Worm (Caenorhabditis elegans) whole organism, L4 larva: ENCODE results near the gene T15H9.5.

Experiments
- D1046.2 ChIP-seq: fragments of 200-800 bp; sonication (Bioruptor generic); IDR thresholded peaks from 2 replicates; pipeline ENCODE4 v1.3.6; 2022; ENCODE audit warnings: missing genetic modification characterization, missing compliant biosample characterization
- F37D6.2 ChIP-seq: sonication (generic microtip); optimal IDR thresholded peaks from 2 replicates; lab custom pipeline; 2016; ENCODE audit warnings: mild to moderate bottlenecking, missing genetic modification characterization, missing compliant biosample characterization
- R02D3.7 ChIP-seq: fragments of 150-350 bp; sonication (generic microtip); optimal IDR thresholded peaks from 3 replicates; lab custom pipeline; 2014; ENCODE audit warnings: missing biosample characterization, missing genetic modification characterization
- T20F7.1 ChIP-seq: fragments of 200-800 bp; sonication (Bioruptor generic); optimal IDR thresholded peaks from 2 replicates; lab custom pipeline; 2018; ENCODE audit warnings: mild to moderate bottlenecking, missing genetic modification characterization, missing compliant biosample characterization
- T26A8.4 ChIP-seq: fragments of 200-800 bp; sonication (Bioruptor generic); IDR thresholded peaks from 2 replicates; pipeline ENCODE4 v1.3.6; 2022; ENCODE audit warnings: missing genetic modification characterization, missing compliant biosample characterization
- Y105C5A.15 ChIP-seq: fragments of 200-800 bp; sonication (Bioruptor generic); IDR thresholded peaks from 2 replicates; pipeline ENCODE4 v1.3.6; 2022; ENCODE audit warnings: missing genetic modification characterization, missing compliant biosample characterization
- Y48G9A.11 ChIP-seq: fragments of 200-800 bp; sonication (Bioruptor generic); IDR thresholded peaks from 2 replicates; pipeline ENCODE4 v1.3.6; 2022; ENCODE audit warnings: missing genetic modification reagents, missing genetic modification characterization, missing compliant biosample characterization
- ZK546.5 ChIP-seq, 2 experiments: sonication (generic microtip); optimal IDR thresholded peaks; 2 replicates each; lab custom pipeline; 2017; ENCODE audit warnings: missing biosample characterization in 2 of 2, missing genetic modification characterization in 2 of 2
- aha-1 ChIP-seq: fragments of 150-350 bp; peaks from one replicate; lab custom pipeline; 2014; ENCODE audit warnings: missing biosample characterization, missing genetic modification characterization
- aly-2 ChIP-seq: sonication (generic microtip); optimal IDR thresholded peaks from 2 replicates; lab custom pipeline; 2018; ENCODE audit warnings: missing biosample characterization, missing genetic modification characterization
- attf-4 ChIP-seq: sonication (generic microtip); optimal IDR thresholded peaks from 3 replicates; lab custom pipeline; 2017; ENCODE audit warnings: missing biosample characterization, missing genetic modification characterization
- ceh-28 ChIP-seq: fragments of 150-350 bp; optimal IDR thresholded peaks from 2 replicates; lab custom pipeline; 2014; ENCODE audit warnings: missing biosample characterization, missing genetic modification reagents, missing genetic modification characterization
- ces-1 ChIP-seq: fragments of 150-350 bp; sonication (generic microtip); optimal IDR thresholded peaks from 4 replicates; lab custom pipeline; 2014; ENCODE audit warnings: missing biosample characterization, missing genetic modification reagents, missing genetic modification characterization
- ctbp-1 ChIP-seq: fragments of 200-800 bp; sonication (Bioruptor generic); IDR thresholded peaks from 2 replicates; pipeline ENCODE4 v1.3.6; 2022; ENCODE audit warnings: missing genetic modification reagents, missing genetic modification characterization, missing compliant biosample characterization
- daf-16 ChIP-seq, 3 experiments: sonication (generic microtip); optimal IDR thresholded peaks; 2 replicates each; lab custom pipeline; 2016 to 2017; ENCODE audit warnings: missing genetic modification characterization in 3 of 3, missing genetic modification reagents in 3 of 3, mild to moderate bottlenecking in 2 of 3, missing compliant biosample characterization in 2 of 3, missing biosample characterization in 1 of 3, moderate library complexity in 1 of 3
- dmd-6 ChIP-seq: fragments of 200-800 bp; sonication (Bioruptor generic); IDR thresholded peaks from 2 replicates; pipeline ENCODE4 v1.3.6; 2022; ENCODE audit warnings: missing genetic modification reagents, missing genetic modification characterization, missing compliant biosample characterization
- dmd-8 ChIP-seq: fragments of 200-800 bp; sonication (Bioruptor generic); IDR thresholded peaks from 2 replicates; pipeline ENCODE4 v1.3.6; 2022; ENCODE audit warnings: missing genetic modification characterization, missing compliant biosample characterization
- dpl-1 ChIP-seq: fragments of 150-350 bp; optimal IDR thresholded peaks from 2 replicates; lab custom pipeline; 2014; ENCODE audit warnings: missing biosample characterization, missing genetic modification reagents, missing genetic modification characterization
- duxl-1 ChIP-seq: sonication (generic microtip); optimal IDR thresholded peaks from 2 replicates; lab custom pipeline; 2016; ENCODE audit warnings: mild to moderate bottlenecking, missing genetic modification characterization, moderate library complexity, missing compliant biosample characterization; ENCODE audit not compliant: poor library complexity
- dve-1 ChIP-seq: sonication (generic microtip); optimal IDR thresholded peaks from 2 replicates; lab custom pipeline; 2017; ENCODE audit warnings: antibody characterized with exemption, mild to moderate bottlenecking, missing genetic modification characterization, missing compliant biosample characterization; ENCODE audit not compliant: insufficient read depth
- egl-27 ChIP-seq: sonication (generic microtip); optimal IDR thresholded peaks from 3 replicates; lab custom pipeline; 2017; ENCODE audit warnings: missing biosample characterization, missing genetic modification reagents, missing genetic modification characterization
- egl-43 ChIP-seq: fragments of 200-800 bp; sonication (Bioruptor generic); IDR thresholded peaks from 2 replicates; pipeline ENCODE4 v1.3.6; 2022; ENCODE audit warnings: missing genetic modification reagents, missing genetic modification characterization, missing compliant biosample characterization
- gei-8 ChIP-seq: fragments of 200-800 bp; sonication (Bioruptor generic); optimal IDR thresholded peaks from 2 replicates; lab custom pipeline; 2018; ENCODE audit warnings: mild to moderate bottlenecking, missing genetic modification characterization, missing compliant biosample characterization
- hlh-11 ChIP-seq: fragments of 200-800 bp; sonication (Bioruptor generic); optimal IDR thresholded peaks from 2 replicates; lab custom pipeline; 2018; ENCODE audit warnings: mild to moderate bottlenecking, missing genetic modification characterization, missing compliant biosample characterization
- hlh-30 ChIP-seq: sonication (generic microtip); optimal IDR thresholded peaks from 2 replicates; lab custom pipeline; 2017; ENCODE audit warnings: antibody characterized with exemption, mild to moderate bottlenecking, missing genetic modification characterization, missing compliant biosample characterization; ENCODE audit not compliant: insufficient read depth
- lim-7 ChIP-seq: fragments of 200-800 bp; sonication (Bioruptor generic); IDR thresholded peaks from 2 replicates; pipeline ENCODE4 v1.3.6; 2022; ENCODE audit warnings: missing genetic modification characterization, missing compliant biosample characterization
- lir-3 ChIP-seq: sonication (generic microtip); optimal IDR thresholded peaks from 2 replicates; lab custom pipeline; 2016; ENCODE audit warnings: mild to moderate bottlenecking, missing genetic modification characterization, missing compliant biosample characterization
- lsy-2 ChIP-seq, 2 experiments: fragments of 150-350 bp in 1 of 2; sonication (generic microtip) in 1 of 2; optimal IDR thresholded peaks; 2 replicates each; lab custom pipeline; 2014 to 2017; ENCODE audit warnings: missing biosample characterization in 2 of 2, missing genetic modification characterization in 2 of 2
- madf-9 ChIP-seq: fragments of 200-800 bp; sonication (Bioruptor generic); conservative IDR thresholded peaks from 2 replicates; pipeline ENCODE4 v1.3.6; 2022; ENCODE audit warnings: missing genetic modification reagents, missing genetic modification characterization, missing compliant biosample characterization
- mdl-1 ChIP-seq, 2 experiments: fragments of 150-350 bp in 1 of 2; sonication (generic microtip) in 1 of 2; optimal IDR thresholded peaks; 2 replicates each; lab custom pipeline; 2014 to 2017; ENCODE audit warnings: missing biosample characterization in 2 of 2, missing genetic modification characterization in 2 of 2
- mxl-3 ChIP-seq: fragments of 200-800 bp; sonication (Bioruptor generic); optimal IDR thresholded peaks from 2 replicates; lab custom pipeline; 2018; ENCODE audit warnings: mild to moderate bottlenecking, missing genetic modification characterization, missing compliant biosample characterization
- nhr-102 ChIP-seq: sonication (generic microtip); optimal IDR thresholded peaks from 2 replicates; lab custom pipeline; 2016; ENCODE audit warnings: mild to moderate bottlenecking, missing genetic modification characterization, moderate library complexity, missing compliant biosample characterization
- nhr-11 ChIP-seq: fragments of 150-350 bp; optimal IDR thresholded peaks from 2 replicates; lab custom pipeline; 2014; ENCODE audit warnings: missing biosample characterization, missing genetic modification characterization
- nhr-25 ChIP-seq: sonication (generic microtip); optimal IDR thresholded peaks from 2 replicates; lab custom pipeline; 2017; ENCODE audit warnings: missing genetic modification characterization, mild to moderate bottlenecking, missing compliant biosample characterization, antibody characterized with exemption, moderate library complexity, borderline replicate concordance; ENCODE audit not compliant: insufficient read depth
- nhr-28 ChIP-seq: fragments of 150-350 bp; optimal IDR thresholded peaks from 2 replicates; lab custom pipeline; 2014; ENCODE audit warnings: missing biosample characterization, missing genetic modification characterization
- nhr-42 ChIP-seq: fragments of 200-800 bp; sonication (Bioruptor generic); IDR thresholded peaks from 2 replicates; pipeline ENCODE4 v1.3.6; 2022; ENCODE audit warnings: missing genetic modification characterization, missing compliant biosample characterization
- nhr-48 ChIP-seq: sonication (generic microtip); optimal IDR thresholded peaks from 2 replicates; lab custom pipeline; 2016; ENCODE audit warnings: mild to moderate bottlenecking, missing genetic modification characterization, missing compliant biosample characterization
- pha-4 ChIP-seq, 2 experiments: fragments of 150-350 bp in 1 of 2; fragments of 200-800 bp in 1 of 2; sonication (Bioruptor generic) in 1 of 2; IDR thresholded peaks in 1 of 2; optimal IDR thresholded peaks in 1 of 2; 2 replicates each; pipeline versions ENCODE4 v1.3.6 to Lab custom; 2014 to 2022; ENCODE audit warnings: missing genetic modification characterization in 2 of 2, missing genetic modification reagents in 2 of 2, missing biosample characterization in 1 of 2, missing compliant biosample characterization in 1 of 2
- php-3 ChIP-seq: fragments of 200-800 bp; sonication (Bioruptor generic); IDR thresholded peaks from 2 replicates; pipeline ENCODE4 v1.3.6; 2022; ENCODE audit warnings: missing genetic modification reagents, missing genetic modification characterization, missing compliant biosample characterization
- saeg-2 ChIP-seq: fragments of 200-800 bp; sonication (Bioruptor generic); IDR thresholded peaks from 2 replicates; pipeline ENCODE4 v1.3.6; 2022; ENCODE audit warnings: missing genetic modification reagents, missing genetic modification characterization, missing compliant biosample characterization
- set-16 ChIP-seq: fragments of 200-800 bp; sonication (Bioruptor generic); IDR thresholded peaks from 2 replicates; pipeline ENCODE4 v1.3.6; 2022; ENCODE audit warnings: missing genetic modification reagents, missing genetic modification characterization, missing compliant biosample characterization
- spr-3 ChIP-seq: fragments of 200-800 bp; sonication (Bioruptor generic); optimal IDR thresholded peaks from 2 replicates; lab custom pipeline; 2018; ENCODE audit warnings: mild to moderate bottlenecking, missing genetic modification characterization, missing compliant biosample characterization
- unc-62 ChIP-seq, 3 experiments: fragments of 150-350 bp in 1 of 3; sonication (generic microtip); optimal IDR thresholded peaks in 2 of 3; peaks in 1 of 3; 1 replicate in 1 of 3; 2 replicates in 2 of 3; lab custom pipeline; 2014 to 2017; ENCODE audit warnings: missing biosample characterization in 3 of 3, missing genetic modification characterization in 3 of 3, missing genetic modification reagents in 3 of 3, missing genotype in 1 of 3
- zfp-2 ChIP-seq: sonication (generic microtip); optimal IDR thresholded peaks from 2 replicates; lab custom pipeline; 2016; ENCODE audit warnings: mild to moderate bottlenecking, missing genetic modification characterization, missing compliant biosample characterization
- zip-11 ChIP-seq: fragments of 200-800 bp; sonication (Bioruptor generic); IDR thresholded peaks from 2 replicates; pipeline ENCODE4 v1.3.6; 2022; ENCODE audit warnings: missing genetic modification characterization, missing compliant biosample characterization
- zip-2 ChIP-seq: fragments of 150-350 bp; optimal IDR thresholded peaks from 2 replicates; lab custom pipeline; 2014; ENCODE audit warnings: missing biosample characterization, missing genetic modification characterization
- ztf-11 ChIP-seq: fragments of 150-350 bp; optimal IDR thresholded peaks from 2 replicates; lab custom pipeline; 2014; ENCODE audit warnings: missing biosample characterization, missing genetic modification characterization

Gene T15H9.5

DNA sequence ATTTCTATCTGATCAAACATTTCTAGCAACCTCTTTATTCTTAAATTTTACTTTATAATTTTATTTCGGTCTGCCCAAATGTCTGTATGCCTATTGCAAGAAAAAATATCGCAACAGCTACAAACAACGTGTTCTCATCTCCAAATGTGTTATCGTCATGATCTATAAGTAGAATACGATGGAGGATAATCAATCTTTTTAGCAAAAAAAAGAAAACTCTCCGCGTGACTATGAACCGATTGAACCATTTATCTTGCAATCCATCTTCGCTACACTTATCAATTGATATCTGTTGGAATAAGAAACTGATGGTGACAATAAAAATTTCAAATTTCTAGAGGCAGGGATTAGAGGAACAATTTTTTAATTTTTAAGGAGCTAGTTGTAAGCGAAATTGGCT is 5.3 kb downstream of the T15H9.5 start:
- no peak for TF ChIP-seq php-3 (GFP tag; lab: Robert Waterston, UW)
- peak in 1 of 2 experiments; percentile 59 for TF ChIP-seq mdl-1 (tag; optimal IDR thresholded peaks at IDR 0.05; lab: Kevin White, UChicago)
- no peak for TF ChIP-seq F37D6.2 (tag; lab: Kevin White, UChicago)
- no peak for TF ChIP-seq D1046.2 (GFP tag; lab: Robert Waterston, UW)
- no peak for TF ChIP-seq duxl-1
- no peak for TF ChIP-seq R02D3.7 (tag; lab: Kevin White, UChicago)
- TF ChIP-seq pha-4 (GFP tag; IDR thresholded peaks at IDR 0.05; lab: Robert Waterston, UW) = no peak
- no peak for TF ChIP-seq pha-4 (tag; optimal IDR thresholded peaks at IDR 0.05; lab: Kevin White, UChicago)
- no peak for TF ChIP-seq egl-27 (tag; lab: Kevin White, UChicago)
- no peak for TF ChIP-seq gei-8 (GFP tag; lab: Kevin White, UChicago)
- TF ChIP-seq aly-2 (tag; lab: Kevin White, UChicago) = no peak
- TF ChIP-seq dpl-1 (GFP tag; lab: Kevin White, UChicago) = no peak
- TF ChIP-seq set-16 (GFP tag; lab: Robert Waterston, UW) = no peak
- TF ChIP-seq zfp-2 = no peak
- no peak for TF ChIP-seq nhr-48 (tag; lab: Kevin White, UChicago)
- TF ChIP-seq saeg-2 (GFP tag; lab: Robert Waterston, UW) = no peak
- TF ChIP-seq T26A8.4 (GFP tag; lab: Robert Waterston, UW) = no peak
- TF ChIP-seq zip-2 (tag; lab: Kevin White, UChicago) = no peak
- peak; percentile 42 for TF ChIP-seq nhr-11 (tag; lab: Kevin White, UChicago)
- TF ChIP-seq ZK546.5 (tag; optimal IDR thresholded peaks at IDR 0.05; lab: Kevin White, UChicago) = no peak
- TF ChIP-seq nhr-28 (tag; lab: Kevin White, UChicago) = peak; percentile 61
- no peak for TF ChIP-seq Y48G9A.11 (GFP tag; lab: Robert Waterston, UW)
- TF ChIP-seq hlh-30 = peak; percentile 45
- TF ChIP-seq ces-1 (GFP tag; lab: Kevin White, UChicago) = no peak
- TF ChIP-seq ceh-28 (tag; lab: Kevin White, UChicago) = no peak
- no peak for TF ChIP-seq lim-7
- no peak for TF ChIP-seq nhr-102 (tag; lab: Kevin White, UChicago)
- no peak for TF ChIP-seq ztf-11
- peak in 1 of 2 experiments; percentile 8 for TF ChIP-seq unc-62 (GFP tag; optimal IDR thresholded peaks at IDR 0.05 in 1 of 2; lab: Kevin White, UChicago)
- no peak for TF ChIP-seq unc-62 (tag; optimal IDR thresholded peaks at IDR 0.05; lab: Kevin White, UChicago)
- no peak for TF ChIP-seq madf-9 (GFP tag; lab: Robert Waterston, UW)
- no peak for TF ChIP-seq spr-3 (GFP tag; lab: Kevin White, UChicago)
- TF ChIP-seq Y105C5A.15 (GFP tag; lab: Robert Waterston, UW) = no peak
- TF ChIP-seq ctbp-1 (GFP tag; lab: Robert Waterston, UW) = 0 out of 2 replicates have a peak, but pooled peaks have one; percentile 30
- TF ChIP-seq attf-4 (tag; lab: Kevin White, UChicago) = no peak
- no peak for TF ChIP-seq dmd-6 (GFP tag; lab: Robert Waterston, UW)
- peak; percentile 44 for TF ChIP-seq mxl-3
- TF ChIP-seq zip-11 (GFP tag; lab: Robert Waterston, UW) = no peak
- no peak for TF ChIP-seq nhr-42
- no peak for TF ChIP-seq dve-1 (tag; lab: Kevin White, UChicago)
- TF ChIP-seq lsy-2 (tag; optimal IDR thresholded peaks at IDR 0.05; lab: Kevin White, UChicago) = no peak

DNA sequence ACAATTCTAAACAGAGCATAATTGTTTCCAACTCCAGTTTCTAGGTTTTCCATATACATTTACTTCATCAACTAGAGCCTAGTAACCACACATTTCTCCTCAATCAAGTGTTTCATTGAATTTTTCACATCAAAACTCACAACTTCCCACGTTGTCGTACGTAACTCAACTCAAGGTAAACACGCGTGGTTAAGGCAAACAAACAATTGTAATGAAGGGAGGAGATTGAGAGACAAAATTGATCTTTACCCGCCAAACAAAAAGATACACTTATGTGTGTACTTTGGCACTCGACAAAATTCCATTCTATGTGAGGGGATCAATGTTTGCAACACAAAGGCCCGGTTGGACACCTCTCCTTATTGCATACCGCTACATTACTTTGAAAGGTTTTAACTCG is 5.9 kb downstream of the T15H9.5 start, which contains the start of gene nhr-19:
Gene nhr-19 (minus strand): TSS at position 191 of the 400 bp plus-strand sequence.
- no peak for TF ChIP-seq dmd-8 (GFP tag; lab: Robert Waterston, UW)
- TF ChIP-seq lir-3 = no peak
- TF ChIP-seq egl-43 (GFP tag; lab: Robert Waterston, UW) = no peak
- no peak for TF ChIP-seq saeg-2 (GFP tag; lab: Robert Waterston, UW)
- no peak for TF ChIP-seq T20F7.1 (GFP tag; lab: Kevin White, UChicago)
- no peak for TF ChIP-seq egl-27 (tag; lab: Kevin White, UChicago)
- peak in 1 of 2 experiments; percentile 88 for TF ChIP-seq unc-62 (GFP tag; optimal IDR thresholded peaks at IDR 0.05 in 1 of 2; lab: Kevin White, UChicago)
- no peak for TF ChIP-seq unc-62 (tag; optimal IDR thresholded peaks at IDR 0.05; lab: Kevin White, UChicago)
- peak; percentile 33 for TF ChIP-seq mxl-3
- peak; percentile 74 for TF ChIP-seq nhr-11 (tag; lab: Kevin White, UChicago)
- no peak for TF ChIP-seq nhr-102 (tag; lab: Kevin White, UChicago)
- no peak for TF ChIP-seq hlh-11
- no peak for TF ChIP-seq daf-16 (GFP tag; optimal IDR thresholded peaks at IDR 0.05; lab: Kevin White, UChicago)
- TF ChIP-seq daf-16 (tag; optimal IDR thresholded peaks at IDR 0.05; lab: Kevin White, UChicago) = peak; percentile 63
- peak; percentile 23 for TF ChIP-seq nhr-28 (tag; lab: Kevin White, UChicago)
- no peak for TF ChIP-seq nhr-25
- TF ChIP-seq aha-1 (tag; lab: Kevin White, UChicago) = peak; percentile 72
- TF ChIP-seq Y48G9A.11 (GFP tag; lab: Robert Waterston, UW) = no peak
